Fruit fly (Drosophila melanogaster): ENCODE data around the gene CG13614.

The CG13614 gene

DNA sequence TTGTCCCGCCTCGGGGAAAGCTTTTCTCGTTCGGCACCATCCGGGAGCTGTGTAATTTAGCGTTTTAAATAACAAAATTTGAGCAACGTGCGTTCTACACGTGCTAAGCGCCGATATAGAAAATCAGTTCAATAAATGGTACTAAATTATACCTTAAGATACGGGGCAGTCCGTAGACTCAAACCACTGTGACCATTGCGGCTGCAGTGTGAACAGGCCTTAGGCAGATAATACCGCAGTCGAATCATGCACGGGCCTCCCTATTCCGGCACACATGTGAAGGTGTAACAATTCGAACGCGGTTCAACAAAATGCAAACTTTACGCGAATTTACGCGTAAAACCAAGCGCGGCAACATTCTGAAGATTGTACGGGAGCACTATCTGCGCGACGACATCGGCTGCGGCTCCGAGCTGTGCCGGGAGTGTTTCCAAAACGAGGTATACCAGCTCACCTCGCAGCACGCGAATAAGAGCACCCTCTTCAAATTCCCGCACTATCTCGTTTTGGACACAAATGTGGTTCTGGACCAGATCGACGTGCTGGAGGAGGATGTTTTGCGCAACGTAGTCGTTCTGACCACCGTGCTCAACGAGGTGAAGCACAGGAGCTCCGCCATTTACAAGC lies 36.1 kb upstream of the CG13614 start, which contains the start of the genes Rrp5 and Dis3 (continued):
- TF ChIP-seq maf-S (GFP tag; optimal IDR thresholded peaks at IDR 0.05) (peak; percentile 41), br (optimal IDR thresholded peaks at IDR 0.05) (no peak), Tbp (GFP tag; optimal IDR thresholded peaks at IDR 0.05) (no peak), CG11696 (GFP tag; IDR thresholded peaks at IDR 0.05) (no peak), croc (GFP tag; conservative IDR thresholded peaks at IDR 0.05) (no peak), CG1024 (GFP tag; IDR thresholded peaks at IDR 0.05) (peak; percentile 91), Hr51 (GFP tag; optimal IDR thresholded peaks at IDR 0.05) (peak in 1 of 2 experiments; percentile 22), Oaz (GFP tag; IDR thresholded peaks at IDR 0.05) (no peak), CG3163 (GFP tag; optimal IDR thresholded peaks at IDR 0.05) (peak; percentile 14), Sin3A (optimal IDR thresholded peaks at IDR 0.05) (peak; percentile 81), HLHmδ (GFP tag; optimal IDR thresholded peaks at IDR 0.05) (no peak), jumu (GFP tag; optimal IDR thresholded peaks at IDR 0.05) (peak; percentile 39), gfzf (GFP tag; optimal IDR thresholded peaks at IDR 0.05) (peak; percentile 97), CG14050 (GFP tag; IDR thresholded peaks at IDR 0.05) (no peak), toy (GFP tag; IDR thresholded peaks at IDR 0.05) (0 out of 2 replicates have a peak, but pooled peaks have one; percentile 10), CG11247 (GFP tag; IDR thresholded peaks at IDR 0.05) (peak; percentile 51), CG6254 (GFP tag; optimal IDR thresholded peaks at IDR 0.05) (peak; percentile 98), exex (tag; optimal IDR thresholded peaks at IDR 0.05) (no peak), BEAF-32 (GFP tag; optimal IDR thresholded peaks at IDR 0.05) (peak; percentile 61), Hr39 (optimal IDR thresholded peaks at IDR 0.05) (no peak), Aef1 (GFP tag; IDR thresholded peaks at IDR 0.05) (no peak), Asciz (GFP tag; optimal IDR thresholded peaks at IDR 0.05) (no peak), her (GFP tag; optimal IDR thresholded peaks at IDR 0.05) (peak; percentile 96), bbx (GFP tag; IDR thresholded peaks at IDR 0.05; ENCODE audit: partially characterized antibody) (peak; percentile 58; the same call in 1 of the 2 replicates), CG14860 (GFP tag; IDR thresholded peaks at IDR 0.05; ENCODE audit: partially characterized antibody) (0 out of 3 replicates have a peak, but pooled peaks have one; percentile 20), hb (GFP tag; IDR thresholded peaks at IDR 0.05; ENCODE audit: partially characterized antibody) (no peak), CG9932 (GFP tag; IDR thresholded peaks at IDR 0.05) (peak; percentile 77), unpg (GFP tag; optimal IDR thresholded peaks at IDR 0.05) (no peak), ranshi (GFP tag; IDR thresholded peaks at IDR 0.05) (no peak), ro (GFP tag; IDR thresholded peaks at IDR 0.05) (no peak), CG16815 (GFP tag; optimal IDR thresholded peaks at IDR 0.05) (no peak), cas (GFP tag; IDR thresholded peaks at IDR 0.05) (peak; percentile 30; the same call in 1 of the 2 replicates), schlank (tag; optimal IDR thresholded peaks at IDR 0.05) (no peak), CG3847 (GFP tag; IDR thresholded peaks at IDR 0.05) (peak; percentile 64; the same call in 1 of the 2 replicates), CG6791 (GFP tag; IDR thresholded peaks at IDR 0.05; ENCODE audit: partially characterized antibody) (peak; percentile 66; the same call in 2 of the 3 replicates), CG7372 (GFP tag; IDR thresholded peaks at IDR 0.05) (0 out of 2 replicates have a peak, but pooled peaks have one; percentile 31), unc-4 (GFP tag; IDR thresholded peaks at IDR 0.05; ENCODE audit: partially characterized antibody) (peak; percentile 39; the same call in 1 of the 2 replicates), Doc3 (GFP tag; IDR thresholded peaks at IDR 0.05; ENCODE audit: partially characterized antibody) (no peak), CG32532 (GFP tag; IDR thresholded peaks at IDR 0.05) (peak; percentile 65), Ets97D (GFP tag; optimal IDR thresholded peaks at IDR 0.05) (peak; percentile 81), CG3995 (GFP tag; optimal IDR thresholded peaks at IDR 0.05) (peak; percentile 75), CG5953 (GFP tag; IDR thresholded peaks at IDR 0.05) (peak; percentile 17; the same call in 1 of the 2 replicates), Vsx1 (GFP tag; optimal IDR thresholded peaks at IDR 0.05) (no peak), ssp (GFP tag; IDR thresholded peaks at IDR 0.05) (peak; percentile 96), CG13624 (GFP tag; optimal IDR thresholded peaks at IDR 0.05) (peak; percentile 53), vvl (GFP tag; IDR thresholded peaks at IDR 0.05) (peak; percentile 78), Xrp1 (GFP tag; IDR thresholded peaks at IDR 0.05) (peak; percentile 28; the same call in 1 of the 2 replicates), row (GFP tag; IDR thresholded peaks at IDR 0.05) (peak; percentile 78), trem (tag; optimal IDR thresholded peaks at IDR 0.05) (peak; percentile 82), D (optimal IDR thresholded peaks at IDR 0.05) (no peak), D (GFP tag; optimal IDR thresholded peaks at IDR 0.05) (no peak)

Data from whole organism, embryonic.